Worm (Caenorhabditis elegans): Measurements from ENCODE around the gene gspd-1.

Gene gspd-1

DNA sequence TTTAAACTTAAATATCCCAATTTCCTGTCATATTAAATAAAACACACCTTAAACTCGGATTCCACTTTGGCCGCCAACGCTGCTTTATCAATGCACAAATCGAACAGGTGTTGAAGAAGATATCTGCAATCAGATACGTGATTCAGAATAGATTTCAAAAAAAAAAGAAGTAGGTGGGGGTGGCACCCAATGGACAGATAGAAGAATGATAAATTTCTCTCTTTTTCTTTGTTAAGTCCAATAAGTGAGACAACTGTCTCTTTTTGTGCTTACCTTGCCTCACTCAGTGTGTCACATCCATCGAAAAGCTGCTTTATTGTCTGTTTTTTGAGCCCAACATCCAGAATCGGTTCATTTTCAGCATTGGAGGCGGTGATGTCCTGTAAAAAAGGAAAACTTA lies 33.6 kb downstream of the gspd-1 start:
- TF ChIP-seq ama-1 (optimal IDR thresholded peaks at IDR 0.05) (no peak), snu-23 (GFP tag; optimal IDR thresholded peaks at IDR 0.05) (peak; percentile 47), blmp-1 (tag; optimal IDR thresholded peaks at IDR 0.05) (no peak), C04F5.9 (tag; optimal IDR thresholded peaks at IDR 0.05) (no peak), isw-1 (GFP tag; IDR thresholded peaks at IDR 0.05) (no peak), ces-1 (GFP tag; optimal IDR thresholded peaks at IDR 0.05) (no peak), fkh-8 (tag; optimal IDR thresholded peaks at IDR 0.05) (no peak), pax-3 (tag; optimal IDR thresholded peaks at IDR 0.05) (no peak), nhr-71 (tag; optimal IDR thresholded peaks at IDR 0.05) (peak; percentile 85), fkh-4 (tag; optimal IDR thresholded peaks at IDR 0.05; ENCODE audit: borderline replicate concordance) (no peak), grh-1 (GFP tag; IDR thresholded peaks at IDR 0.05) (no peak), swsn-7 (tag; optimal IDR thresholded peaks at IDR 0.05) (peak; percentile 24), nhr-237 (tag; optimal IDR thresholded peaks at IDR 0.05) (no peak), ceh-90 (tag; optimal IDR thresholded peaks at IDR 0.05) (no peak), unc-30 (tag; optimal IDR thresholded peaks at IDR 0.05) (no peak), xbp-1 (tag; optimal IDR thresholded peaks at IDR 0.05) (no peak), nhr-90 (tag; optimal IDR thresholded peaks at IDR 0.05; ENCODE audit: poor library complexity) (no peak), rnt-1 (tag; optimal IDR thresholded peaks at IDR 0.05) (peak; percentile 75), tlp-1 (tag; optimal IDR thresholded peaks at IDR 0.05) (no peak), mef-2 (tag; optimal IDR thresholded peaks at IDR 0.05) (no peak), jun-1 (tag; optimal IDR thresholded peaks at IDR 0.05) (no peak), sox-4 (tag; optimal IDR thresholded peaks at IDR 0.05) (no peak), elt-3 (tag; optimal IDR thresholded peaks at IDR 0.05) (no peak), ztf-4 (tag; optimal IDR thresholded peaks at IDR 0.05) (no peak), lsy-2 (tag; optimal IDR thresholded peaks at IDR 0.05) (peak; percentile 31 to 45), egl-13 (tag; optimal IDR thresholded peaks at IDR 0.05) (no peak), elt-2 (tag; optimal IDR thresholded peaks at IDR 0.05) (no peak), lin-13 (GFP tag; optimal IDR thresholded peaks at IDR 0.05) (no peak), lin-14 (GFP tag; optimal IDR thresholded peaks at IDR 0.05) (peak; percentile 93), lin-39 (tag; optimal IDR thresholded peaks at IDR 0.05) (peak; percentile 66), unc-98 (GFP tag; IDR thresholded peaks at IDR 0.05) (peak; percentile 38; the same call in 1 of the 2 replicates), unc-86 (tag; optimal IDR thresholded peaks at IDR 0.05) (no peak), pag-3 (tag; optimal IDR thresholded peaks at IDR 0.05; ENCODE audit: borderline replicate concordance, insufficient read depth) (peak; percentile 64), nhr-19 (GFP tag; conservative IDR thresholded peaks at IDR 0.05) (peak; percentile 55), nhr-20 (tag; optimal IDR thresholded peaks at IDR 0.05) (peak; percentile 41)

DNA sequence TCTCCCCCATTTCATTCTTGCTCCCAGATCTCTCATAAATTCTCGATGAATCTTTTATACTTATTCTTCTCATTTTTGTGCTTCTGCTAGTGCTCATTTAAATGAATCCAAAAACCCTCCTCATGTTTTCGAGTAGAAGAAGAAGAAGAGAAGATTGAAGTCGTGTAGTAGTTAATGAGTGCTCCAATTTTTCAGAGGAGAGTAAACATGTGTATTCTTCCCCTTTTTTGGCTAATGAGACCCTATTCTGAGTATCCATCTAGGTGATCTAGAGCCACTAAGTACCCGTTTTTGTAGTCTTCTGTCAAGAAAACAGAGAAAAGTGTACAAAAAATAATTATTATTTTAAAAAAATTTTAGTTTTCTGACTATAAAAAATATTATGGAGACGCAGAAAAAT lies 34.3 kb downstream of the gspd-1 start:
- TF ChIP-seq ceh-90 (tag; optimal IDR thresholded peaks at IDR 0.05) (no peak), skn-1 (tag; optimal IDR thresholded peaks at IDR 0.05) (no peak), nhr-71 (tag; optimal IDR thresholded peaks at IDR 0.05) (peak; percentile 10), C16A3.4 (tag; optimal IDR thresholded peaks at IDR 0.05) (no peak), efl-1 (optimal IDR thresholded peaks at IDR 0.05) (no peak), efl-1 (GFP tag; optimal IDR thresholded peaks at IDR 0.05 in 1 of 2) (peak in 1 of 2 experiments; percentile 61), unc-130 (tag; optimal IDR thresholded peaks at IDR 0.05) (no peak), nhr-47 (tag; optimal IDR thresholded peaks at IDR 0.05) (peak; percentile 3), snu-23 (GFP tag; optimal IDR thresholded peaks at IDR 0.05) (no peak), unc-62 (GFP tag; optimal IDR thresholded peaks at IDR 0.05) (no peak), nhr-20 (tag; optimal IDR thresholded peaks at IDR 0.05) (no peak), nhr-77 (tag; optimal IDR thresholded peaks at IDR 0.05) (no peak), hpl-2 (GFP tag; optimal IDR thresholded peaks at IDR 0.05) (no peak), rnt-1 (tag; optimal IDR thresholded peaks at IDR 0.05) (no peak), C34B4.2 (tag; optimal IDR thresholded peaks at IDR 0.05) (no peak), tbx-2 (tag; optimal IDR thresholded peaks at IDR 0.05) (no peak), efl-3 (GFP tag; optimal IDR thresholded peaks at IDR 0.05) (no peak), ceh-88 (GFP tag; IDR thresholded peaks at IDR 0.05) (no peak), nhr-28 (tag; optimal IDR thresholded peaks at IDR 0.05) (no peak), mef-2 (tag; optimal IDR thresholded peaks at IDR 0.05) (no peak), lin-14 (GFP tag; optimal IDR thresholded peaks at IDR 0.05) (peak; percentile 54), unc-98 (GFP tag; IDR thresholded peaks at IDR 0.05) (no peak)
